Fruit fly (Drosophila melanogaster) whole organism, embryonic: Measurements from ENCODE around the gene bt.

Experiments used
- BEAF-32 ChIP-seq: fragments of 200-800 bp; sonication (Bioruptor generic); optimal IDR thresholded peaks from 3 replicates; lab custom pipeline; 2017; ENCODE audit warnings: missing biosample characterization, missing genetic modification characterization, mild to moderate bottlenecking, moderate library complexity, missing genetic modification reagents
- Bdp1 ChIP-seq: fragments of 200-800 bp; sonication (Bioruptor generic); optimal IDR thresholded peaks from 3 replicates; lab custom pipeline; 2016; ENCODE audit warnings: missing biosample characterization, missing genetic modification characterization
- Blimp-1 ChIP-seq: fragments of 200-800 bp; sonication (Bioruptor generic); optimal IDR thresholded peaks from 3 replicates; lab custom pipeline; 2018; ENCODE audit warnings: missing biosample characterization, missing genetic modification characterization, mild to moderate bottlenecking, moderate library complexity, missing genetic modification reagents
- CG10267 ChIP-seq: fragments of 200-800 bp; sonication (Bioruptor generic); optimal IDR thresholded peaks from 2 replicates; lab custom pipeline; 2018; ENCODE audit warnings: missing biosample characterization, mild to moderate bottlenecking, missing genetic modification characterization, moderate library complexity
- CG10321 ChIP-seq: fragments of 200-800 bp; sonication (Bioruptor generic); IDR thresholded peaks from 2 replicates; pipeline ENCODE4 v1.3.6; 2022; ENCODE audit warnings: missing biosample characterization, missing genetic modification characterization
- CG10543 ChIP-seq: fragments of 200-800 bp; sonication (Bioruptor generic); optimal IDR thresholded peaks from 3 replicates; lab custom pipeline; 2017; ENCODE audit warnings: missing biosample characterization, mild to moderate bottlenecking, missing genetic modification characterization, moderate library complexity
- CG13287 ChIP-seq: fragments of 200-800 bp; sonication (Bioruptor generic); IDR thresholded peaks from 2 replicates; pipeline ENCODE4 v1.3.6; 2022; ENCODE audit warnings: missing biosample characterization, missing genetic modification characterization; ENCODE audit not compliant: partially characterized antibody
- CG1603 ChIP-seq: fragments of 200-800 bp; sonication (Bioruptor generic); optimal IDR thresholded peaks from 2 replicates; lab custom pipeline; 2019; ENCODE audit warnings: missing biosample characterization, mild to moderate bottlenecking, missing genetic modification characterization, moderate library complexity
- CG16863 ChIP-seq: fragments of 200-800 bp; sonication (Bioruptor generic); optimal IDR thresholded peaks from 3 replicates; lab custom pipeline; 2016; ENCODE audit warnings: missing biosample characterization, missing genetic modification characterization
- CG17186 ChIP-seq: fragments of 200-800 bp; sonication (Bioruptor generic); optimal IDR thresholded peaks from 3 replicates; lab custom pipeline; 2017; ENCODE audit warnings: missing biosample characterization, missing genetic modification reagents, missing genetic modification characterization
- CG17612 ChIP-seq: fragments of 200-800 bp; sonication (Bioruptor generic); IDR thresholded peaks from 2 replicates; pipeline ENCODE4 v1.3.6; 2022; ENCODE audit warnings: missing biosample characterization, missing genetic modification characterization
- CG18619 ChIP-seq: fragments of 200-800 bp; sonication (Bioruptor generic); optimal IDR thresholded peaks from 3 replicates; lab custom pipeline; 2017; ENCODE audit warnings: missing biosample characterization, mild to moderate bottlenecking, missing genetic modification characterization
- CG30020 ChIP-seq: fragments of 200-800 bp; optimal IDR thresholded peaks from 2 replicates; lab custom pipeline; 2019; ENCODE audit warnings: missing biosample characterization, mild to moderate bottlenecking, missing genetic modification characterization, moderate library complexity
- CG33557 ChIP-seq: fragments of 200-800 bp; sonication (Bioruptor generic); optimal IDR thresholded peaks from 2 replicates; lab custom pipeline; 2019; ENCODE audit warnings: missing biosample characterization, mild to moderate bottlenecking, missing genetic modification characterization, moderate library complexity
- CG3726 ChIP-seq: fragments of 200-800 bp; sonication (Bioruptor generic); IDR thresholded peaks from 3 replicates; pipeline ENCODE4, ENCODE4 v1.3.6; 2022; ENCODE audit warnings: missing biosample characterization, missing genetic modification characterization
- CG4707 ChIP-seq: fragments of 200-800 bp; sonication (Bioruptor generic); optimal IDR thresholded peaks from 2 replicates; lab custom pipeline; 2018; ENCODE audit warnings: missing biosample characterization, mild to moderate bottlenecking, missing genetic modification characterization, moderate library complexity
- CG4730 ChIP-seq: fragments of 200-800 bp; sonication (Bioruptor generic); IDR thresholded peaks from 2 replicates; pipeline ENCODE4 v1.3.6; 2022; ENCODE audit warnings: missing biosample characterization, missing genetic modification characterization
- CG5953 ChIP-seq: fragments of 200-800 bp; sonication (Bioruptor generic); IDR thresholded peaks from 2 replicates; pipeline ENCODE4 v1.3.6; 2022; ENCODE audit warnings: missing biosample characterization, missing genetic modification characterization
- CG7357 ChIP-seq: fragments of 200-800 bp; sonication (Bioruptor generic); IDR thresholded peaks from 3 replicates; pipeline ENCODE4 v1.3.6; 2022; ENCODE audit warnings: missing biosample characterization, missing genetic modification characterization
- CG7745 ChIP-seq: fragments of 200-800 bp; sonication (Bioruptor generic); optimal IDR thresholded peaks from 2 replicates; lab custom pipeline; 2018; ENCODE audit warnings: missing biosample characterization, mild to moderate bottlenecking, missing genetic modification characterization, moderate library complexity
- CG8290 ChIP-seq, 3 experiments: fragments of 200-800 bp; sonication (Bioruptor generic); optimal IDR thresholded peaks; 2 replicates each; lab custom pipeline; 2016 to 2019; ENCODE audit warnings: missing biosample characterization in 3 of 3, missing genetic modification characterization in 3 of 3, mild to moderate bottlenecking in 2 of 3, moderate library complexity in 1 of 3
- CG9797 ChIP-seq: fragments of 200-800 bp; sonication (Bioruptor generic); optimal IDR thresholded peaks from 3 replicates; lab custom pipeline; 2018; ENCODE audit warnings: missing biosample characterization, mild to moderate bottlenecking, missing genetic modification characterization
- D ChIP-seq, 2 experiments: fragments of 200-800 bp in 1 of 2; fragments of >200 bp in 1 of 2; sonication (Bioruptor generic) in 1 of 2; optimal IDR thresholded peaks; 2 replicates in 1 of 2; 3 replicates in 1 of 2; lab custom pipeline; 2017; ENCODE audit warnings: mild to moderate bottlenecking in 1 of 2, missing biosample characterization in 1 of 2, missing genetic modification characterization in 1 of 2, missing genetic modification reagents in 1 of 2
- Ets65A ChIP-seq: fragments of 200-800 bp; sonication (Bioruptor generic); peaks from one replicate; lab custom pipeline; 2016; ENCODE audit warnings: missing biosample characterization, missing genetic modification characterization
- Fer1 ChIP-seq: fragments of 200-800 bp; sonication (Bioruptor generic); optimal IDR thresholded peaks from 2 replicates; lab custom pipeline; 2017; ENCODE audit warnings: missing biosample characterization, mild to moderate bottlenecking, missing genetic modification characterization
- Hr3 ChIP-seq: fragments of 200-800 bp; sonication (Bioruptor generic); optimal IDR thresholded peaks from 3 replicates; lab custom pipeline; 2016; ENCODE audit warnings: missing biosample characterization, missing genetic modification characterization
- Lpt ChIP-seq: fragments of >200 bp; optimal IDR thresholded peaks from 2 replicates; lab custom pipeline; 2018; ENCODE audit warnings: missing biosample characterization, missing genetic modification characterization
- Mrtf ChIP-seq: fragments of 200-800 bp; sonication (Bioruptor generic); IDR thresholded peaks from 3 replicates; pipeline ENCODE4 v1.3.6; 2022; ENCODE audit warnings: missing biosample characterization, missing genetic modification characterization
- Ravus ChIP-seq: fragments of 200-800 bp; sonication (Bioruptor generic); IDR thresholded peaks from 2 replicates; pipeline ENCODE4 v1.3.6; 2022; ENCODE audit warnings: missing biosample characterization, missing genetic modification characterization
- Side ChIP-seq: fragments of 200-800 bp; sonication (Bioruptor generic); optimal IDR thresholded peaks from 2 replicates; lab custom pipeline; 2016; ENCODE audit warnings: missing biosample characterization, missing genetic modification characterization
- aop ChIP-seq: fragments of 200-800 bp; sonication (Bioruptor generic); IDR thresholded peaks from 2 replicates; pipeline ENCODE4 v1.3.6; 2022; ENCODE audit warnings: missing biosample characterization, missing genetic modification characterization
- bowl ChIP-seq: fragments of 200-800 bp; sonication (Bioruptor generic); IDR thresholded peaks from 2 replicates; pipeline ENCODE4 v1.3.6; 2022; ENCODE audit warnings: missing biosample characterization, missing genetic modification characterization
- cg ChIP-seq: fragments of 200-800 bp; sonication (Bioruptor generic); optimal IDR thresholded peaks from 3 replicates; lab custom pipeline; 2019; ENCODE audit warnings: missing biosample characterization, mild to moderate bottlenecking, missing genetic modification characterization, moderate library complexity
- crp ChIP-seq, 2 experiments: fragments of 200-800 bp; sonication (Bioruptor generic); optimal IDR thresholded peaks; 2 replicates in 1 of 2; 3 replicates in 1 of 2; lab custom pipeline; 2017; ENCODE audit warnings: missing biosample characterization in 2 of 2, missing genetic modification characterization in 2 of 2, mild to moderate bottlenecking in 1 of 2, moderate library complexity in 1 of 2
- dmrt99B ChIP-seq: fragments of 200-800 bp; sonication (Bioruptor generic); optimal IDR thresholded peaks from 2 replicates; lab custom pipeline; 2018; ENCODE audit warnings: missing biosample characterization, mild to moderate bottlenecking, missing genetic modification characterization, moderate library complexity
- ftz-f1 ChIP-seq: fragments of 200-800 bp; sonication (Bioruptor generic); optimal IDR thresholded peaks from 2 replicates; lab custom pipeline; 2016; ENCODE audit warnings: missing biosample characterization, missing genetic modification characterization
- gcm2 ChIP-seq: fragments of 200-800 bp; sonication (Bioruptor generic); optimal IDR thresholded peaks from 2 replicates; lab custom pipeline; 2016; ENCODE audit warnings: missing biosample characterization, missing genetic modification characterization
- gfzf ChIP-seq: fragments of 200-800 bp; sonication (Bioruptor generic); optimal IDR thresholded peaks from 2 replicates; lab custom pipeline; 2016; ENCODE audit warnings: missing biosample characterization, mild to moderate bottlenecking, missing genetic modification characterization, moderate library complexity
- gt ChIP-seq: fragments of 200-800 bp; sonication (Bioruptor generic); IDR thresholded peaks from 2 replicates; pipeline ENCODE4 v1.3.6; 2022; ENCODE audit warnings: missing biosample characterization, missing genetic modification characterization
- insv ChIP-seq, 2 experiments: fragments of 200-800 bp; sonication (Bioruptor generic); optimal IDR thresholded peaks; 3 replicates each; lab custom pipeline; 2016 to 2018; ENCODE audit warnings: missing biosample characterization in 2 of 2, missing genetic modification characterization in 2 of 2
- kni ChIP-seq: fragments of 200-800 bp; sonication (Bioruptor generic); optimal IDR thresholded peaks from 3 replicates; lab custom pipeline; 2017; ENCODE audit warnings: mild to moderate bottlenecking, missing biosample characterization, missing genetic modification reagents, missing genetic modification characterization
- knrl ChIP-seq: fragments of 200-800 bp; sonication (Bioruptor generic); IDR thresholded peaks from 3 replicates; pipeline ENCODE4 v1.3.6; 2022; ENCODE audit warnings: missing biosample characterization, missing genetic modification characterization; ENCODE audit not compliant: partially characterized antibody
- lab ChIP-seq: fragments of 200-800 bp; sonication (Bioruptor generic); optimal IDR thresholded peaks from 3 replicates; lab custom pipeline; 2017; ENCODE audit warnings: missing biosample characterization, missing genetic modification characterization, mild to moderate bottlenecking, moderate library complexity, missing genetic modification reagents
- pan ChIP-seq, 4 experiments: fragments of >200 bp in 3 of 4; fragments of 200-800 bp in 1 of 4; sonication (Bioruptor generic) in 1 of 4; optimal IDR thresholded peaks in 3 of 4; IDR thresholded peaks in 1 of 4; 2 replicates each; pipeline versions ENCODE4 v1.3.6 to Lab custom; 2017 to 2022; ENCODE audit warnings: missing biosample characterization in 2 of 4, missing genetic modification characterization in 2 of 4, mixed read lengths in 1 of 4
- pb ChIP-seq: fragments of 200-800 bp; sonication (Bioruptor generic); optimal IDR thresholded peaks from 3 replicates; lab custom pipeline; 2016; ENCODE audit warnings: missing biosample characterization, missing genetic modification characterization
- peb ChIP-seq: fragments of 200-800 bp; sonication (Bioruptor generic); IDR thresholded peaks from 2 replicates; pipeline ENCODE4 v1.3.6; 2022; ENCODE audit warnings: missing biosample characterization, missing genetic modification characterization
- psq ChIP-seq: fragments of 200-800 bp; sonication (Bioruptor generic); optimal IDR thresholded peaks from 2 replicates; lab custom pipeline; 2017; ENCODE audit warnings: missing biosample characterization, missing genetic modification characterization
- sisA ChIP-seq: fragments of 200-800 bp; sonication (Bioruptor generic); IDR thresholded peaks from 2 replicates; pipeline ENCODE4 v1.3.6; 2022; ENCODE audit warnings: missing biosample characterization, missing genetic modification characterization
- sr ChIP-seq: fragments of 200-800 bp; sonication (Bioruptor generic); IDR thresholded peaks from 3 replicates; pipeline ENCODE4 v1.3.6; 2022; ENCODE audit warnings: missing biosample characterization, missing genetic modification characterization
- trem ChIP-seq: fragments of 200-800 bp; optimal IDR thresholded peaks from 3 replicates; lab custom pipeline; 2019; ENCODE audit warnings: missing biosample characterization, mild to moderate bottlenecking, missing genetic modification characterization, moderate library complexity

bt gene

DNA sequence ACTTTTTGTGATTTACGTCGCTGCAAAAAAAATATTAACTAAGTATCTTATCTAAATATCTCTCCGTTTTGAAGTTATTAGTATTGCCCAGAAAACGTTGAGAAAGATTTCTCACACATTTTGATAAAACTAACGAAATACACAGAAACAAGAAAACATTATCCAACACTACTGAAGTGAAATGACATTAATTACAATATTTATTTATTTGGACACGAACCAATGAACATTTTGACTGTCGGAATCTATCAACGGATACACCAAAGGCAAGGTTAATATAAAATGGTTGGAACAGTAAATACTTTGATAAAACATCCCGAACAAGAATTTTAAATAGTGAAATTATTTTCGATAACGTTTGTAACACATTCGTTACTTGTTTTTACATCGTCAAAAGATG lies 2.4 kb upstream of the bt start (continued):
- TF ChIP-seq Ets65A (GFP tag; lab: Kevin White, UChicago) (no peak), CG33557 (GFP tag; lab: Kevin White, UChicago) (no peak), ftz-f1 (GFP tag; lab: Kevin White, UChicago) (peak; percentile 11), gt (GFP tag; lab: Robert Waterston, UW) (no peak), Ravus (GFP tag; lab: Robert Waterston, UW) (no peak), insv (GFP tag; optimal IDR thresholded peaks at IDR 0.05; lab: Kevin White, UChicago) (no peak), CG30020 (tag; lab: Kevin White, UChicago) (peak; percentile 16), crp (GFP tag; optimal IDR thresholded peaks at IDR 0.05; lab: Kevin White, UChicago) (no peak), CG13287 (GFP tag; lab: Robert Waterston, UW) (peak; percentile 32; the same call in 1 of the 2 replicates), peb (GFP tag; lab: Robert Waterston, UW) (no peak), CG10321 (GFP tag; lab: Robert Waterston, UW) (no peak), trem (peak; percentile 13), cg (no peak), dmrt99B (tag; lab: Kevin White, UChicago) (no peak), BEAF-32 (GFP tag; lab: Kevin White, UChicago) (peak; percentile 6), Bdp1 (GFP tag; lab: Kevin White, UChicago) (no peak), pb (GFP tag; lab: Kevin White, UChicago) (no peak), Lpt (no peak), CG17612 (GFP tag; lab: Robert Waterston, UW) (no peak), CG4730 (GFP tag; lab: Robert Waterston, UW) (no peak), Blimp-1 (GFP tag; lab: Kevin White, UChicago) (no peak), Fer1 (GFP tag; lab: Kevin White, UChicago) (no peak), CG7745 (tag; lab: Kevin White, UChicago) (no peak), sr (no peak), CG10267 (tag; lab: Kevin White, UChicago) (peak; percentile 87), CG3726 (GFP tag; lab: Robert Waterston, UW) (no peak), CG9797 (GFP tag; lab: Kevin White, UChicago) (no peak), knrl (GFP tag; lab: Robert Waterston, UW) (no peak), kni (GFP tag; lab: Kevin White, UChicago) (no peak), gfzf (GFP tag; lab: Kevin White, UChicago) (peak; percentile 26), gcm2 (no peak), CG7357 (no peak), aop (GFP tag; lab: Robert Waterston, UW) (no peak), CG18619 (GFP tag; lab: Kevin White, UChicago) (no peak), D (optimal IDR thresholded peaks at IDR 0.05; lab: Kevin White, UChicago) (no peak), D (GFP tag; optimal IDR thresholded peaks at IDR 0.05; lab: Kevin White, UChicago) (no peak), CG8290 (GFP tag; optimal IDR thresholded peaks at IDR 0.05; lab: Kevin White, UChicago) (peak; percentile 45), CG8290 (tag; optimal IDR thresholded peaks at IDR 0.05; lab: Kevin White, UChicago) (peak; percentile 10 to 16), Hr3 (no peak), CG17186 (no peak), lab (GFP tag; lab: Kevin White, UChicago) (no peak), Mrtf (GFP tag; lab: Robert Waterston, UW) (no peak), bowl (GFP tag; lab: Robert Waterston, UW) (no peak), CG10543 (GFP tag; lab: Kevin White, UChicago) (no peak), pan (optimal IDR thresholded peaks at IDR 0.05; lab: Kevin White, UChicago) (no peak), pan (GFP tag; optimal IDR thresholded peaks at IDR 0.05 in 1 of 2, IDR thresholded peaks at IDR 0.05 in 1 of 2) (no peak), CG1603 (tag; lab: Kevin White, UChicago) (peak; percentile 50), CG16863 (GFP tag; lab: Kevin White, UChicago) (no peak), CG4707 (no peak), CG5953 (GFP tag; lab: Robert Waterston, UW) (no peak), Side (GFP tag; lab: Kevin White, UChicago) (no peak), sisA (GFP tag; lab: Robert Waterston, UW) (no peak), psq (GFP tag; lab: Kevin White, UChicago) (no peak)
